Worm (Caenorhabditis elegans) whole organism, L2 larva: ENCODE data around the gene pkd-2.

ENCODE experiments used
- Y55F3AM.14 ChIP-seq: fragments of 200-800 bp; sonication (Bioruptor generic); optimal IDR thresholded peaks from 2 replicates; lab custom pipeline; 2018; ENCODE audit warnings: mild to moderate bottlenecking, missing genetic modification characterization, missing compliant biosample characterization
- ama-1 ChIP-seq: fragments of 150-350 bp; optimal IDR thresholded peaks from 2 replicates; lab custom pipeline; 2018; ENCODE audit warnings: inconsistent platforms
- elt-3 ChIP-seq: sonication (generic microtip); optimal IDR thresholded peaks from 2 replicates; lab custom pipeline; 2017; ENCODE audit warnings: missing biosample characterization, missing genetic modification characterization
- mdl-1 ChIP-seq, 2 experiments: fragments of 150-350 bp in 1 of 2; sonication (generic microtip) in 1 of 2; optimal IDR thresholded peaks; 2 replicates each; lab custom pipeline; 2017; ENCODE audit warnings: missing biosample characterization in 2 of 2, missing genetic modification characterization in 2 of 2
- nhr-11 ChIP-seq: fragments of 150-350 bp; optimal IDR thresholded peaks from 2 replicates; lab custom pipeline; 2014; ENCODE audit warnings: missing biosample characterization, missing genetic modification characterization
- skn-1 ChIP-seq: sonication (generic microtip); optimal IDR thresholded peaks from 2 replicates; lab custom pipeline; 2017; ENCODE audit warnings: missing biosample characterization, missing genetic modification characterization

DNA sequence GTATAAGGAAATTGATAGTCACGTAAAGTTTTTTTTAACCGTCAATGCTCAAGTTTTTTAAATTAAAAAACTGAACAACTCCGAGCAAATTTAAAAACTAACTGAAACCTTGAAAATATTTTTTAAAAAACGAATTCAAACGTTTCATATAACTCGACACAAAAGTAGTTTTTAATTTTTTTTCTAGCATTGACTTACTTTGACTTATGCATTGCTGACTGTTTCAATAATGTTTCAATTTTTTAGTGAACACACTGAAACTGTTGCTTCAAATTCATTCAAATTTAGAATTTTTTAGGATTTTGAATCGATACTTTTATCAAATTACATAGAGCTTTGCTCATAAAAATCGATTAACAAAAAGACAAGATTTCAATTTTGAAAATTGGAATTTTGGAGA is 24.3 kb downstream of the pkd-2 start:
- no peak for TF ChIP-seq skn-1
- no peak for TF ChIP-seq ama-1 (lab: Kevin White, UChicago)
- TF ChIP-seq Y55F3AM.14 (GFP tag; lab: Kevin White, UChicago), result no peak
- TF ChIP-seq mdl-1 (tag; optimal IDR thresholded peaks at IDR 0.05; lab: Kevin White, UChicago), result no peak
- no peak for TF ChIP-seq elt-3
- TF ChIP-seq nhr-11 (tag; lab: Kevin White, UChicago), result no peak
